Worm (Caenorhabditis elegans): ENCODE measurements around the gene try-14.

The try-14 gene

DNA sequence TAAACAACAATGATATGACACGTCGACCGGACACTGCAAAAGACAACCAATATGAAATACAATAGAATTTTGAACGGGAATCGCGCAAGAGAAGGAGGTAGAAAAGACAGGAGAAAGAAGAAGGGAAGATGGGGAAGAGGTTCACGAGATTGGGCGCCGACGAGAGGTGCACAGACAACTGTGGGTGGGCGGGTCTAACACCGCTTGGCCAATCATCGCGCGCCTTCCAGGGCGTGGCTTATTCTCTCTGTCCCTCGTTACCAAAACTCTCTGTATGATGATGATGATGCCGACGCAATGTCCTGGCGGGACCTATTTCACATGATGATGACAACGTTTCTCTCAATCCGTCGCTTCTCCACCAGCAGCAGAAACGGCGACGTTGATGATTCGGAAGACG, 34.9 kb downstream of the try-14 start:
- TF ChIP-seq mep-1 (tag; optimal IDR thresholded peaks at IDR 0.05) (no peak), zip-4 (GFP tag; optimal IDR thresholded peaks at IDR 0.05) (no peak), nhr-76 (tag; optimal IDR thresholded peaks at IDR 0.05) (no peak), xbp-1 (tag; optimal IDR thresholded peaks at IDR 0.05) (peak; percentile 27), elt-2 (tag; optimal IDR thresholded peaks at IDR 0.05) (no peak), sup-37 (GFP tag; optimal IDR thresholded peaks at IDR 0.05) (no peak), unc-86 (tag; optimal IDR thresholded peaks at IDR 0.05) (peak; percentile 33), mef-2 (tag; optimal IDR thresholded peaks at IDR 0.05) (no peak), nhr-20 (tag; optimal IDR thresholded peaks at IDR 0.05) (no peak), ama-1 (optimal IDR thresholded peaks at IDR 0.05) (no peak), swsn-7 (tag; optimal IDR thresholded peaks at IDR 0.05) (peak; percentile 4), aha-1 (tag; optimal IDR thresholded peaks at IDR 0.05) (no peak), C04F5.9 (tag; optimal IDR thresholded peaks at IDR 0.05) (no peak), ceh-82 (tag; optimal IDR thresholded peaks at IDR 0.05) (no peak), ceh-63 (GFP tag; optimal IDR thresholded peaks at IDR 0.05) (no peak), isw-1 (GFP tag; IDR thresholded peaks at IDR 0.05) (no peak), lin-35 (GFP tag; optimal IDR thresholded peaks at IDR 0.05) (no peak), lin-15B (tag; optimal IDR thresholded peaks at IDR 0.05) (no peak), lin-14 (GFP tag; optimal IDR thresholded peaks at IDR 0.05) (peak; percentile 31), nhr-85 (tag) (peak; percentile 43), unc-130 (tag; optimal IDR thresholded peaks at IDR 0.05) (no peak), lsy-2 (tag; optimal IDR thresholded peaks at IDR 0.05) (peak in 1 of 2 experiments; percentile 33), nhr-90 (tag; optimal IDR thresholded peaks at IDR 0.05; ENCODE audit: poor library complexity) (no peak)

ce11 chrX:7457154-7457674, 38.2 kb downstream of the try-14 start:
- TF ChIP-seq lin-14 (GFP tag; optimal IDR thresholded peaks at IDR 0.05) (peak; percentile 23), nhr-84 (tag; optimal IDR thresholded peaks at IDR 0.05) (no peak), ztf-4 (tag; optimal IDR thresholded peaks at IDR 0.05) (no peak), lsy-2 (tag; optimal IDR thresholded peaks at IDR 0.05) (peak in 1 of 2 experiments; percentile 65), fkh-10 (GFP tag; optimal IDR thresholded peaks at IDR 0.05) (peak; percentile 63), dsc-1 (tag; optimal IDR thresholded peaks at IDR 0.05) (peak; percentile 7)

- TF ChIP-seq dsc-1 (tag; optimal IDR thresholded peaks at IDR 0.05) (peak; percentile 15), alr-1 (tag; optimal IDR thresholded peaks at IDR 0.05; ENCODE audit: borderline replicate concordance) (no peak)
Observed at ce11 chrX:7455960-7456359, 39.4 kb downstream of the try-14 start.

- TF ChIP-seq ceh-90 (tag; optimal IDR thresholded peaks at IDR 0.05), result no peak
- no peak for TF ChIP-seq C34B4.2 (tag; optimal IDR thresholded peaks at IDR 0.05)
- no peak for TF ChIP-seq nhr-20 (tag; optimal IDR thresholded peaks at IDR 0.05)
- no peak for TF ChIP-seq mab-9 (GFP tag; IDR thresholded peaks at IDR 0.05)
- no peak for TF ChIP-seq irx-1 (tag; optimal IDR thresholded peaks at IDR 0.05)
- no peak for TF ChIP-seq grh-1 (GFP tag; IDR thresholded peaks at IDR 0.05)
- TF ChIP-seq nhr-71 (tag; optimal IDR thresholded peaks at IDR 0.05), result no peak
- no peak for TF ChIP-seq sptf-1 (tag; optimal IDR thresholded peaks at IDR 0.05)
- no peak for TF ChIP-seq fkh-10 (GFP tag; optimal IDR thresholded peaks at IDR 0.05)
- TF ChIP-seq aly-2 (tag; optimal IDR thresholded peaks at IDR 0.05), result no peak
- no peak for TF ChIP-seq ama-1 (optimal IDR thresholded peaks at IDR 0.05)
- no peak for TF ChIP-seq ceh-82 (tag; optimal IDR thresholded peaks at IDR 0.05)
- no peak for TF ChIP-seq C04F5.9 (tag; optimal IDR thresholded peaks at IDR 0.05)
- TF ChIP-seq efl-3 (GFP tag; optimal IDR thresholded peaks at IDR 0.05), result no peak
- no peak for TF ChIP-seq nhr-77 (tag; optimal IDR thresholded peaks at IDR 0.05)
- no peak for TF ChIP-seq lin-15B (tag; optimal IDR thresholded peaks at IDR 0.05)
- no peak for TF ChIP-seq lsy-2 (tag; optimal IDR thresholded peaks at IDR 0.05)
- no peak for TF ChIP-seq blmp-1 (tag; optimal IDR thresholded peaks at IDR 0.05)
Observed at ce11 chrX:7452606-7453005, 42.8 kb downstream of the try-14 start.
